Fruit fly (Drosophila melanogaster): ENCODE results near the gene CG13733.

The CG13733 gene

DNA sequence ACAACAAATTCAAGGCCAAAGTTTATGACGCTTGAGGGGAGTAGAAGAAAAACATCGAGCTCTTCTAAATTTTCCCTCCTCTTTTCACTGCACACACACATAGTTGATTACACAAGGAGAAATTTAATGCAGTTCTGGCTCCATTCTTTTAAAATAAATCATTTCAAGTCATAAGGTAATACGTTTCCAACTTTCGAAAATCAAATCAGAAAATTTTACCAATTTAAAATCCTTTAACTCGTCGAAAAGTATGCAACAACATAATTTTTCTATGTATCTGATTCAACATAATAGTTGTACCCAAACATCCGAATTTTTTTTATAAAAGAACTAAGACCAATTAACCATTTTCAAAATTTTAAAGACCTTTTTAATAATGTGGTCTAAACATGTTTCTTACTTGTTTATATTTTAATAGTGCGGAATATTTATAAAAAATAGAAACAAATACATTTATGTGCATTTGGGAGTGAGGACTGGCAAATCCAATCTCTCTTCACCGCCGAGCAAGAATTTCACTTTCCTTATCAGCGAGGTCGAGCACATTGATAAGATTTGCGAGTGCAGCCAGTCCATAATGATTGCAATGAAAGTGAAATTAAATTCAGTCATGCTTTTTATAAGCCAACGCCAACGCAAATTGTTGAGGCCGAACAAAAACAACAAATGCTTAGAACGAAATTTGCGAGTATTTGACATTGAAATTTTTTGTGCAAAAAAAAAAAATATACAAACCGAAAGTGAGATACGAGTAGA is 27.5 kb upstream of the CG13733 start (continued):
- no peak for TF ChIP-seq CG8281 (tag; optimal IDR thresholded peaks at IDR 0.05)
- no peak for TF ChIP-seq fd64A (GFP tag; optimal IDR thresholded peaks at IDR 0.05)
- TF ChIP-seq slbo (GFP tag; IDR thresholded peaks at IDR 0.05): peak; percentile 25; the same call in 1 of the 2 replicates
- peak; percentile 12 for TF ChIP-seq Blimp-1 (GFP tag; optimal IDR thresholded peaks at IDR 0.05)
- TF ChIP-seq insv (GFP tag; optimal IDR thresholded peaks at IDR 0.05): peak in 1 of 2 experiments; percentile 15
- TF ChIP-seq Hr3 (GFP tag; optimal IDR thresholded peaks at IDR 0.05): peak; percentile 2
- TF ChIP-seq pnt (GFP tag; optimal IDR thresholded peaks at IDR 0.05): no peak
- TF ChIP-seq Xrp1 (GFP tag; IDR thresholded peaks at IDR 0.05): peak; percentile 17; the same call in 1 of the 2 replicates
- peak in 1 of 2 experiments; percentile 33 for TF ChIP-seq bsh (GFP tag; optimal IDR thresholded peaks at IDR 0.05)
- TF ChIP-seq phol (tag; optimal IDR thresholded peaks at IDR 0.05): peak; percentile 22
- no peak for TF ChIP-seq Meics (GFP tag; optimal IDR thresholded peaks at IDR 0.05)
- TF ChIP-seq CG31224 (GFP tag; IDR thresholded peaks at IDR 0.05): no peak
- TF ChIP-seq mam (GFP tag; optimal IDR thresholded peaks at IDR 0.05): no peak
- TF ChIP-seq stwl (tag; optimal IDR thresholded peaks at IDR 0.05): no peak
- TF ChIP-seq row (GFP tag; IDR thresholded peaks at IDR 0.05): peak; percentile 21; the same call in 1 of the 3 replicates
- no peak for TF ChIP-seq CG10431 (GFP tag; optimal IDR thresholded peaks at IDR 0.05)
- 0 out of 4 replicates have a peak, but pooled peaks have one; percentile 21 for TF ChIP-seq chinmo (GFP tag; IDR thresholded peaks at IDR 0.05; ENCODE audit: partially characterized antibody)
- no peak for TF ChIP-seq zen (tag; optimal IDR thresholded peaks at IDR 0.05)
- no peak for TF ChIP-seq CG10565 (GFP tag; optimal IDR thresholded peaks at IDR 0.05)
- no peak for TF ChIP-seq CG2875 (GFP tag; optimal IDR thresholded peaks at IDR 0.05)
- no peak for TF ChIP-seq CG15011 (GFP tag; optimal IDR thresholded peaks at IDR 0.05)
- peak; percentile 67 for TF ChIP-seq sens (GFP tag)
- TF ChIP-seq sim (GFP tag; IDR thresholded peaks at IDR 0.05): no peak
- TF ChIP-seq Sin3A (optimal IDR thresholded peaks at IDR 0.05): no peak
- no peak for TF ChIP-seq Scr (GFP tag; IDR thresholded peaks at IDR 0.05; ENCODE audit: partially characterized antibody)
- no peak for TF ChIP-seq her (GFP tag; optimal IDR thresholded peaks at IDR 0.05)
- peak; percentile 37 for TF ChIP-seq PHDP (tag; optimal IDR thresholded peaks at IDR 0.05)
- TF ChIP-seq CG2712 (tag; optimal IDR thresholded peaks at IDR 0.05): peak; percentile 17

DNA sequence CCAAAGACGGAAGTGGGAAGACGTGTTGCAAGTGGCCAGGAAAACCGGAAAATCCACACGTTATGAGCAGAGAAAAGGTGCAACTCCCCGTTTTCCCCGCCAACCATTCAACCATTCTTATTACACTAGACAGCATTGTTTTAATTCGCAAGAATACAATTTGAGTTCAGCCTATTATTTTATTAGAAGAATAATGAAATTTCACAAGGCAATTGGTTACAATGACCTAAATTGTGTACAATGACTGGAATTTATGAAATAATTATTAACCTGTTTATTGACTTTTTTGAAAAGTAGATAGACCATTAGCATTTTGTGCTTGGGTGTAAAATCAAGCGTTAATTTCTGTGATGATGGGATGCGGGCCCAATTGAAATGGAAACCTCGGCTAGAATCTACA is 25.8 kb upstream of the CG13733 start:
- TF ChIP-seq CG31365 (tag; optimal IDR thresholded peaks at IDR 0.05) (no peak), CG15479 (GFP tag; optimal IDR thresholded peaks at IDR 0.05) (no peak), caup (GFP tag; optimal IDR thresholded peaks at IDR 0.05; ENCODE audit: severe bottlenecking) (no peak), Drgx (GFP tag; IDR thresholded peaks at IDR 0.05) (peak; percentile 41; the same call in 1 of the 2 replicates), jumu (GFP tag; optimal IDR thresholded peaks at IDR 0.05) (no peak), CG3065 (GFP tag; optimal IDR thresholded peaks at IDR 0.05) (no peak), bsh (GFP tag; optimal IDR thresholded peaks at IDR 0.05) (peak in 1 of 2 experiments; percentile 44)

DNA sequence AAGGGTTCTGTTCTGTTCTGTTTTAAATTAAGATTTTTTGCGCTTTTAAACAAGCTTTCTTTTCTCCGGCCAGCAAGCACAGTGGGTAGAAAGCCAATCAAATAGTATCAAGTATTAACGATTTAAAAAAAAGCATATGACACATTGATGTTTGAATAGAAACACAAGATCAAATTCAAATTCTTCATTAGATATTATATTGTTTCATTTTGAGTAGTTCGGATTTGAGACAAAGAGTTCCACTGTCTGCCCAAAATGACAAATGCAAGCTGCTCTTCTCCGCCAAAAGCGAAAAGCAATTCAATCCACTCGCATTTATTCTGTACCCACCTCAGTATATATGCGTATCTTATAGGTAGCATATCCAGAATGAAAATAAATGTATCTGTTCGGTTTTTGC is 23.5 kb upstream of the CG13733 start:
- peak; percentile 60 for TF ChIP-seq Drgx (GFP tag; IDR thresholded peaks at IDR 0.05)
- TF ChIP-seq sens (GFP tag): peak; percentile 79
- no peak for TF ChIP-seq CG11456 (GFP tag; IDR thresholded peaks at IDR 0.05)
- no peak for TF ChIP-seq CG32532 (GFP tag; IDR thresholded peaks at IDR 0.05)
- TF ChIP-seq bab2 (GFP tag; optimal IDR thresholded peaks at IDR 0.05): no peak
- TF ChIP-seq Mes4 (GFP tag; optimal IDR thresholded peaks at IDR 0.05): no peak
- no peak for TF ChIP-seq Dek (tag; optimal IDR thresholded peaks at IDR 0.05)
- TF ChIP-seq cad (GFP tag; optimal IDR thresholded peaks at IDR 0.05): no peak
- TF ChIP-seq Asciz (GFP tag; optimal IDR thresholded peaks at IDR 0.05): no peak
- no peak for TF ChIP-seq knrl (GFP tag; IDR thresholded peaks at IDR 0.05; ENCODE audit: partially characterized antibody)
- 0 out of 3 replicates have a peak, but pooled peaks have one; percentile 41 for TF ChIP-seq zfh1 (GFP tag; IDR thresholded peaks at IDR 0.05)
- TF ChIP-seq lbe (GFP tag; optimal IDR thresholded peaks at IDR 0.05): peak; percentile 77
- no peak for TF ChIP-seq CG32767 (GFP tag; IDR thresholded peaks at IDR 0.05)
- TF ChIP-seq corto (GFP tag; optimal IDR thresholded peaks at IDR 0.05): peak; percentile 53
- TF ChIP-seq kay (GFP tag; optimal IDR thresholded peaks at IDR 0.05): no peak
- TF ChIP-seq pho (GFP tag; optimal IDR thresholded peaks at IDR 0.05): no peak
- peak; percentile 3 for TF ChIP-seq Sox102F (GFP tag; optimal IDR thresholded peaks at IDR 0.05)
